Fruit fly (Drosophila melanogaster): Measurements from ENCODE around the gene CG12531.

Gene CG12531

DNA sequence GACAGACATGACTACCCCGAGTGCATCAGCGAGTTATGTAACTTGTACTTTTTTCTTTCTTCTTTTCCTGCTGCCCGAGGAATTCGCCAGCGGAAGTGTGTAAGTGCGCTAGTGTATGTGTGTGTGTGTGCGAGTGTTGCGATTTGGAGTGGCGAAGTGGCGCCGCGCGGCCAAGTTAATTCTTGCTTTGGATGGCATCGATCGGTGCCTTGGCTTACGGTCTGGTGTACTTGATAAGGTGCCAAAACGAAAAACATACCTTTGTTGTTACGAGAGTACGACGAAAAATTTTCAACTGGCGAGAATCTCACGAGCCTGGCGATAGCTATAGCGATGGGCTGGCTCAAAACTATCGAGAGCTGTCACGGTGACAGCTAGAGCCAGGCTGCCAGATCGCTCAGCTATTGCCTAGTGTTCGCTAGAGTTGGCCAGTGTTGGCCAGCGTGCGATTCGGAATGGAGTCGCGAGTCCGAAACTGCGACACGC lies 25.3 kb downstream of the CG12531 start, which contains the start of the genes CG18809, COX6B, CG33932 and Rpp20 (continued):
- peak; percentile 74 for TF ChIP-seq Doc3 (GFP tag; IDR thresholded peaks at IDR 0.05; ENCODE audit: partially characterized antibody)
- TF ChIP-seq phol (tag; optimal IDR thresholded peaks at IDR 0.05) = peak; percentile 71
- TF ChIP-seq sens-2 (GFP tag; IDR thresholded peaks at IDR 0.05) = peak; percentile 18; the same call in 1 of the 2 replicates
- peak; percentile 56 for TF ChIP-seq CG14014 (GFP tag; IDR thresholded peaks at IDR 0.05)
- TF ChIP-seq row (GFP tag; IDR thresholded peaks at IDR 0.05) = peak; percentile 68
- peak; percentile 84 for TF ChIP-seq CG7786 (GFP tag; optimal IDR thresholded peaks at IDR 0.05)
- peak; percentile 93 for TF ChIP-seq HmgD (GFP tag; optimal IDR thresholded peaks at IDR 0.05)
- peak; percentile 52 for TF ChIP-seq CG8924 (tag; optimal IDR thresholded peaks at IDR 0.05)
- peak; percentile 52 for TF ChIP-seq CG10209 (GFP tag; optimal IDR thresholded peaks at IDR 0.05)
- TF ChIP-seq kah (GFP tag; optimal IDR thresholded peaks at IDR 0.05) = peak; percentile 21
- TF ChIP-seq CG11085 (GFP tag; IDR thresholded peaks at IDR 0.05) = peak; percentile 73
- peak; percentile 78 for TF ChIP-seq stwl (tag; optimal IDR thresholded peaks at IDR 0.05)
- peak; percentile 33 for TF ChIP-seq gfzf (GFP tag; optimal IDR thresholded peaks at IDR 0.05)
- TF ChIP-seq CG14667 (GFP tag; IDR thresholded peaks at IDR 0.05) = no peak
- peak; percentile 25 for TF ChIP-seq CG16815 (GFP tag; optimal IDR thresholded peaks at IDR 0.05)
- TF ChIP-seq CG17612 (GFP tag; IDR thresholded peaks at IDR 0.05) = peak; percentile 20; the same call in 1 of the 2 replicates
- peak; percentile 53 for TF ChIP-seq CG9727 (GFP tag; optimal IDR thresholded peaks at IDR 0.05)
- peak; percentile 23 for TF ChIP-seq CG30431 (GFP tag; optimal IDR thresholded peaks at IDR 0.05)
- TF ChIP-seq nerfin-2 (GFP tag; IDR thresholded peaks at IDR 0.05; ENCODE audit: partially characterized antibody) = peak; percentile 90
- TF ChIP-seq CTCF (GFP tag; optimal IDR thresholded peaks at IDR 0.05) = peak; percentile 14
- TF ChIP-seq CG16813 (GFP tag; IDR thresholded peaks at IDR 0.05; ENCODE audit: partially characterized antibody) = peak; percentile 97
- TF ChIP-seq CG13123 (GFP tag; optimal IDR thresholded peaks at IDR 0.05) = peak; percentile 35
- peak; percentile 79 for TF ChIP-seq B-H2 (GFP tag; optimal IDR thresholded peaks at IDR 0.05)
- TF ChIP-seq HHEX (GFP tag; optimal IDR thresholded peaks at IDR 0.05) = peak; percentile 54
- TF ChIP-seq lmd (GFP tag; IDR thresholded peaks at IDR 0.05) = peak; percentile 57; the same call in 1 of the 2 replicates
- no peak for TF ChIP-seq cad (GFP tag; optimal IDR thresholded peaks at IDR 0.05)
- peak; percentile 62 for TF ChIP-seq pum (GFP tag; optimal IDR thresholded peaks at IDR 0.05)
- peak; percentile 92 for TF ChIP-seq CG12659 (GFP tag; optimal IDR thresholded peaks at IDR 0.05)
- TF ChIP-seq grn (GFP tag; optimal IDR thresholded peaks at IDR 0.05) = peak; percentile 7
- peak; percentile 66; the same call in 2 of the 3 replicates for TF ChIP-seq zfh1 (GFP tag; IDR thresholded peaks at IDR 0.05)
- peak; percentile 73 for TF ChIP-seq trem (tag; optimal IDR thresholded peaks at IDR 0.05)
- TF ChIP-seq ATbp (GFP tag; optimal IDR thresholded peaks at IDR 0.05) = no peak
- TF ChIP-seq Hr3 (GFP tag; optimal IDR thresholded peaks at IDR 0.05) = peak; percentile 21
- TF ChIP-seq CG14860 (GFP tag; IDR thresholded peaks at IDR 0.05; ENCODE audit: partially characterized antibody) = peak; percentile 86
- TF ChIP-seq sob (GFP tag; IDR thresholded peaks at IDR 0.05) = peak; percentile 88
- peak; percentile 69 for TF ChIP-seq CG4282 (GFP tag; optimal IDR thresholded peaks at IDR 0.05)
- peak; percentile 69; the same call in 2 of the 3 replicates for TF ChIP-seq dysf (GFP tag; IDR thresholded peaks at IDR 0.05)
- TF ChIP-seq h (optimal IDR thresholded peaks at IDR 0.05) = no peak
- 0 out of 2 replicates have a peak, but pooled peaks have one; percentile 18 for TF ChIP-seq Nf-YA (GFP tag; IDR thresholded peaks at IDR 0.05)
- peak; percentile 70 for TF ChIP-seq Side (GFP tag; optimal IDR thresholded peaks at IDR 0.05)
- peak; percentile 68 for TF ChIP-seq CG12942 (GFP tag; optimal IDR thresholded peaks at IDR 0.05)
- TF ChIP-seq bigmax (GFP tag; optimal IDR thresholded peaks at IDR 0.05) = peak; percentile 49
- TF ChIP-seq CG6813 (GFP tag; optimal IDR thresholded peaks at IDR 0.05) = peak; percentile 37
- TF ChIP-seq CG2199 (GFP tag; IDR thresholded peaks at IDR 0.05) = 0 out of 3 replicates have a peak, but pooled peaks have one; percentile 24
- TF ChIP-seq hb (GFP tag; IDR thresholded peaks at IDR 0.05; ENCODE audit: partially characterized antibody) = peak; percentile 92
- peak; percentile 64 for TF ChIP-seq CG1792 (GFP tag; optimal IDR thresholded peaks at IDR 0.05)
- TF ChIP-seq CG3163 (GFP tag; optimal IDR thresholded peaks at IDR 0.05) = peak; percentile 68
- TF ChIP-seq az2 (GFP tag; optimal IDR thresholded peaks at IDR 0.05) = peak; percentile 32
- no peak for TF ChIP-seq CG4854 (GFP tag; optimal IDR thresholded peaks at IDR 0.05)
- peak; percentile 42 for TF ChIP-seq nom (GFP tag; optimal IDR thresholded peaks at IDR 0.05)
- peak; percentile 45 for TF ChIP-seq PHDP (tag; optimal IDR thresholded peaks at IDR 0.05)
